Fruit fly (Drosophila melanogaster): Measurements from ENCODE around the gene atk.

dm6 chr3L:20405337-20405887, 59.2 kb downstream of the atk start:
- no peak for TF ChIP-seq Crg-1 (GFP tag; optimal IDR thresholded peaks at IDR 0.05)
- no peak for TF ChIP-seq ovo (GFP tag; optimal IDR thresholded peaks at IDR 0.05)
- no peak for TF ChIP-seq CG11617 (GFP tag; optimal IDR thresholded peaks at IDR 0.05)
- no peak for TF ChIP-seq Hr96 (GFP tag; optimal IDR thresholded peaks at IDR 0.05)
- TF ChIP-seq CG7101 (tag; optimal IDR thresholded peaks at IDR 0.05), result no peak
- no peak for TF ChIP-seq kay (GFP tag; ENCODE audit: borderline replicate concordance)
- no peak for TF ChIP-seq CG7045 (GFP tag; optimal IDR thresholded peaks at IDR 0.05)
- no peak for TF ChIP-seq CG1620 (GFP tag; optimal IDR thresholded peaks at IDR 0.05)
- no peak for TF ChIP-seq CG12768 (GFP tag; optimal IDR thresholded peaks at IDR 0.05)
- TF ChIP-seq CG14711 (tag; optimal IDR thresholded peaks at IDR 0.05), result no peak
- TF ChIP-seq Mnt (GFP tag; optimal IDR thresholded peaks at IDR 0.05), result no peak
- no peak for TF ChIP-seq pad (GFP tag; optimal IDR thresholded peaks at IDR 0.05)
